Worm (Caenorhabditis elegans): ENCODE results near the gene F52G2.3.

Gene F52G2.3

DNA sequence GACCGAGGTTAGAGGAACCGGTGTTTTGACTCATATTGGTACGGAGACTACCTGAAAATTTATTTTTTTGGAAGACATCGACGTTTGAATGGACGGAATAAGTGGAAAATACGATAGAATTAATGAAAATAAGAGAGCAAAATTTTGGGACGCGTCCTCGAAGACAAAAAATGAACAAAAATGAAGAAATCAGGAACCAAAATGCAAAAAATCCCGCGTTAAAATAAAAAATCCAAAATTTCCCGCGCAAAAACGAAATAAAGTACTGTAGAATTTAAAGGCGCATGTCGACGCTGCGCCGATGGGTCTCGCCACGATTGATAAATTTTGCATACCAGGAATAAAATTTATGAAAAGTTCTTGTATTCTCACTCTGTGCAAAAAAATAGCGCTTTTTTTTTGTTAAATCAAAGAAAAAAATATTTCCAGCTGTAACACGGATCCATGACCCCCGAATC lies 35.9 kb downstream of the F52G2.3 start, which contains the start of gene puf-3 (continued):
- TF ChIP-seq B0336.3 (GFP tag; IDR thresholded peaks at IDR 0.05): peak; percentile 76
- peak; percentile 55; the same call in 1 of the 2 replicates for TF ChIP-seq Y67H2A.10 (GFP tag; conservative IDR thresholded peaks at IDR 0.05)
- TF ChIP-seq bed-1 (GFP tag; IDR thresholded peaks at IDR 0.05): no peak
- TF ChIP-seq hmg-20 (GFP tag; IDR thresholded peaks at IDR 0.05): no peak
- TF ChIP-seq chd-7 (tag; optimal IDR thresholded peaks at IDR 0.05): no peak
- TF ChIP-seq ekl-4 (GFP tag; IDR thresholded peaks at IDR 0.05): peak; percentile 86
- no peak for TF ChIP-seq T07F8.4 (tag; optimal IDR thresholded peaks at IDR 0.05)
- TF ChIP-seq ztf-3 (GFP tag; optimal IDR thresholded peaks at IDR 0.05): no peak
- no peak for TF ChIP-seq B0035.1 (tag; optimal IDR thresholded peaks at IDR 0.05)
- peak; percentile 18; the same call in 1 of the 2 replicates for TF ChIP-seq lir-1 (GFP tag; conservative IDR thresholded peaks at IDR 0.05)
- peak; percentile 63 for TF ChIP-seq mcd-1 (GFP tag; IDR thresholded peaks at IDR 0.05)
- TF ChIP-seq sdz-38 (tag; optimal IDR thresholded peaks at IDR 0.05): no peak
- TF ChIP-seq zim-3 (tag; optimal IDR thresholded peaks at IDR 0.05): no peak
- TF ChIP-seq tbx-9 (tag; optimal IDR thresholded peaks at IDR 0.05; ENCODE audit: borderline replicate concordance): no peak
- TF ChIP-seq F39B2.1 (GFP tag; IDR thresholded peaks at IDR 0.05): no peak
- TF ChIP-seq nfyb-1 (GFP tag; IDR thresholded peaks at IDR 0.05): no peak
- TF ChIP-seq Y53F4B.3 (GFP tag; IDR thresholded peaks at IDR 0.05): no peak
- peak; percentile 97 for TF ChIP-seq efl-1 (GFP tag; optimal IDR thresholded peaks at IDR 0.05)
- TF ChIP-seq F49E8.2 (tag; optimal IDR thresholded peaks at IDR 0.05; ENCODE audit: insufficient read depth): peak; percentile 77
- TF ChIP-seq ztf-28 (GFP tag; IDR thresholded peaks at IDR 0.05): no peak
- peak; percentile 97 for TF ChIP-seq madf-8 (GFP tag; conservative IDR thresholded peaks at IDR 0.05)
- no peak for TF ChIP-seq F55B11.4 (tag; optimal IDR thresholded peaks at IDR 0.05; ENCODE audit: borderline replicate concordance, insufficient read depth)
- TF ChIP-seq nfya-2 (GFP tag; IDR thresholded peaks at IDR 0.05): no peak
- TF ChIP-seq Y95B8A.8 (GFP tag; IDR thresholded peaks at IDR 0.05): peak; percentile 88
- no peak for TF ChIP-seq egl-44 (GFP tag; IDR thresholded peaks at IDR 0.05)
- TF ChIP-seq die-1 (tag; optimal IDR thresholded peaks at IDR 0.05): no peak
- no peak for TF ChIP-seq akir-1 (GFP tag; optimal IDR thresholded peaks at IDR 0.05)
- no peak for TF ChIP-seq lin-40 (tag; optimal IDR thresholded peaks at IDR 0.05)
- no peak for TF ChIP-seq F57C9.4 (tag; optimal IDR thresholded peaks at IDR 0.05)
- peak; percentile 65 for TF ChIP-seq snpc-1.3 (tag; optimal IDR thresholded peaks at IDR 0.05; ENCODE audit: insufficient read depth)
- peak; percentile 30; the same call in 1 of the 2 replicates for TF ChIP-seq ceh-100 (GFP tag; IDR thresholded peaks at IDR 0.05)
- no peak for TF ChIP-seq ets-4 (GFP tag; optimal IDR thresholded peaks at IDR 0.05)
- TF ChIP-seq tlf-1 (GFP tag; optimal IDR thresholded peaks at IDR 0.05): peak; percentile 89
- no peak for TF ChIP-seq nhr-27 (tag; optimal IDR thresholded peaks at IDR 0.05)
- no peak for TF ChIP-seq ztf-6 (GFP tag; IDR thresholded peaks at IDR 0.05)
- no peak for TF ChIP-seq nhr-90 (tag; optimal IDR thresholded peaks at IDR 0.05)
- TF ChIP-seq ccch-3 (GFP tag; optimal IDR thresholded peaks at IDR 0.05): no peak
- no peak for TF ChIP-seq sea-2 (GFP tag; IDR thresholded peaks at IDR 0.05)
- TF ChIP-seq tbp1 (GFP tag; optimal IDR thresholded peaks at IDR 0.05): peak; percentile 70
- TF ChIP-seq Y53G8AR.9 (GFP tag; conservative IDR thresholded peaks at IDR 0.05): peak; percentile 84
- no peak for TF ChIP-seq F23B12.7 (tag; optimal IDR thresholded peaks at IDR 0.05; ENCODE audit: insufficient read depth)
- TF ChIP-seq ztf-22 (GFP tag; optimal IDR thresholded peaks at IDR 0.05): no peak
- TF ChIP-seq ceh-91 (GFP tag; IDR thresholded peaks at IDR 0.05): peak; percentile 97
- no peak for TF ChIP-seq ceh-27 (GFP tag; optimal IDR thresholded peaks at IDR 0.05)
- TF ChIP-seq lin-35 (GFP tag; optimal IDR thresholded peaks at IDR 0.05): peak in 1 of 3 experiments; percentile 39
- TF ChIP-seq egl-18 (GFP tag; IDR thresholded peaks at IDR 0.05): no peak
- peak; percentile 99 for TF ChIP-seq madf-6 (GFP tag; IDR thresholded peaks at IDR 0.05)
- no peak for TF ChIP-seq sptf-2 (GFP tag; optimal IDR thresholded peaks at IDR 0.05)
